Worm (Caenorhabditis elegans) whole organism, L2 larva: ENCODE measurements around the gene wrt-10.

ENCODE experiments used
- aly-2 ChIP-seq: fragments of 150-350 bp; optimal IDR thresholded peaks from 2 replicates; lab custom pipeline; 2014; ENCODE audit warnings: missing biosample characterization, missing genetic modification characterization
- blmp-1 ChIP-seq: sonication (generic microtip); optimal IDR thresholded peaks from 2 replicates; lab custom pipeline; 2017; ENCODE audit warnings: missing genetic modification characterization, mild to moderate bottlenecking, missing compliant biosample characterization, antibody characterized with exemption, moderate library complexity; ENCODE audit not compliant: insufficient read depth
- lin-13 ChIP-seq: fragments of 150-350 bp; optimal IDR thresholded peaks from 2 replicates; lab custom pipeline; 2014; ENCODE audit warnings: missing biosample characterization, missing genetic modification reagents, missing genetic modification characterization
- nhr-12 ChIP-seq: fragments of 150-350 bp; optimal IDR thresholded peaks from 2 replicates; lab custom pipeline; 2014; ENCODE audit warnings: missing biosample characterization, missing genetic modification characterization

DNA sequence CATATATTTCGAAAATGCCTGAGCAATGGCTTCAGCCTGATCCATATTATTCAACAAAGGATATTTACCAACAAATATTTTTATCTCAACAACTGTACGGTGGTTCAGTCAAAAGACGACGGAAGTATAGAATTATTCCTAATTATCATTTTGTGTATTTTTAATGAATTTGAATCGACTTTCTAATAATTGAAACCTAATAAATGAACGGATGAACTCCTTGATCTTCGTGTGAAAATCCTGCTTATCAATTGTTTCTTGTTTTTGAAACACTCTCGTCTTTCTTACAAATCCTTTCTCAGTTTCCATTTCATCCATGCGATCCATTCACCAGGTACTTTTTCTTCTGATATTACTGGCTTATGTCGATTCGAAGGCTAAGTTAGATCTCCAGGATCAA lies 41.3 kb upstream of the wrt-10 start, which contains the start of gene F35D2.1:
- no peak for TF ChIP-seq aly-2
- no peak for TF ChIP-seq lin-13
- no peak for TF ChIP-seq nhr-12 (tag; lab: Kevin White, UChicago)
- TF ChIP-seq blmp-1: no peak
